Worm (Caenorhabditis elegans): ENCODE results near the gene strm-1.
A peak's percentile ranks its signal among the peaks of the same experiment; 100 is the strongest.

The strm-1 gene

ce11 chrIII:2375918-2376317 is 26.0 kb upstream of the strm-1 start, which contains the start of gene H14E04.2:
TSS of gene H14E04.2 (plus strand) at chrIII:2376193.
- TF ChIP-seq unc-62 (GFP tag; optimal IDR thresholded peaks at IDR 0.05) (no peak), elt-3 (tag; optimal IDR thresholded peaks at IDR 0.05) (no peak), hlh-1 (tag; optimal IDR thresholded peaks at IDR 0.05) (peak; percentile 19), pha-4 (tag; optimal IDR thresholded peaks at IDR 0.05) (peak; percentile 85), snpc-4 (tag; optimal IDR thresholded peaks at IDR 0.05) (no peak), lin-13 (tag; optimal IDR thresholded peaks at IDR 0.05) (peak; percentile 75), mep-1 (tag; optimal IDR thresholded peaks at IDR 0.05) (peak; percentile 81), zip-8 (tag; optimal IDR thresholded peaks at IDR 0.05) (no peak), ces-1 (GFP tag; optimal IDR thresholded peaks at IDR 0.05) (peak; percentile 72), ceh-43 (GFP tag; optimal IDR thresholded peaks at IDR 0.05) (no peak), bed-3 (GFP tag; optimal IDR thresholded peaks at IDR 0.05) (no peak), lsy-2 (tag; optimal IDR thresholded peaks at IDR 0.05) (peak; percentile 24), unc-120 (tag; optimal IDR thresholded peaks at IDR 0.05; ENCODE audit: poor library complexity, severe bottlenecking) (no peak)

- no peak for TF ChIP-seq nhr-12 (tag; optimal IDR thresholded peaks at IDR 0.05)
- no peak for TF ChIP-seq nhr-76 (tag; optimal IDR thresholded peaks at IDR 0.05)
- TF ChIP-seq unc-62 (GFP tag; optimal IDR thresholded peaks at IDR 0.05), result no peak
- no peak for TF ChIP-seq ceh-43 (GFP tag; optimal IDR thresholded peaks at IDR 0.05)
Measured at ce11 chrIII:2384364-2384763, 17.5 kb upstream of the strm-1 start.

DNA sequence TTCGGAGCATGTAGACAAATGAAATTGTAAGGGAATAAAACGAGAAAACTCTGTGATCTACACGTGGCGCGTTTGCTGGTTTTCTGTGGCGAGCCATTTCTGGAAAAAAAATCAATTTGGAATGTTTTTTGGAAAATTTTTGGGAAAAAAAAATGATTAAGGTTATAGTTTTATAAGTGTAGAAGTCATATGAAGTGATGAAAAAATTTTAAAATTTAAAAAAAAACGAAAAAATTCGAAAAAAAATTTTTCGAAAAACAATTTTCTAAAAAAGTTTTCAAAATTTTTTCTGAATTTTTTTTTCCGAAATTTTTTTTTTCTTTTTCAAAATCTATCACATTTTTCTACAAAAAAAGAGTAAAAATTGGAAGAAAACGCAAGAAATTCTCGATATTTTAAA is 15.4 kb upstream of the strm-1 start, which contains the start of gene H14E04.3:
TSS of gene H14E04.3 (minus strand) at position 101 of the 400 bp plus-strand sequence.
- TF ChIP-seq nhr-76 (tag; optimal IDR thresholded peaks at IDR 0.05) (no peak), ham-2 (GFP tag; optimal IDR thresholded peaks at IDR 0.05) (no peak), mls-2 (tag; optimal IDR thresholded peaks at IDR 0.05) (no peak), ces-1 (GFP tag; optimal IDR thresholded peaks at IDR 0.05) (no peak), lsy-2 (tag; optimal IDR thresholded peaks at IDR 0.05) (no peak), cnd-1 (tag; optimal IDR thresholded peaks at IDR 0.05) (no peak), nhr-28 (tag; optimal IDR thresholded peaks at IDR 0.05) (no peak), snpc-4 (tag; optimal IDR thresholded peaks at IDR 0.05) (no peak), nhr-12 (tag; optimal IDR thresholded peaks at IDR 0.05) (no peak)

DNA sequence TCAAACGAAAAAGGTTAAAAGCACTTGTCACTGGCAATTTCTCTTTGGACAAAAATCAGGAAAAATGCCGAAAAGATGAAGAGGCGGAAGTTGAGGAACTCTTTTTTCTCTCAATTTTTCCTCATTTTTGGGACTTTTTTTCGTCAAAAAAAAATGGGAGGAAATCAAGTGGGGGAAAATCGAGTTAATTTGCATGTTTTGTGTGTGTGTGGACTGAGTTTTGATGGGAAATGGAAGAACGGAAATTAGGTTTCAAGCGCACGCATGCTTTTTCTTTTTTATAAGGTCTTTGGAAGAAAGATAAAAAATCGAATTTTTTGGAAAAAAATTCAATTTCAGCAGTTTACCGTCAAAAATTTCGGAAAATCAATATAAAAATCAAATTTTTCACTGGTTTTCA is 10.2 kb upstream of the strm-1 start:
- no peak for TF ChIP-seq M03D4.4 (tag; optimal IDR thresholded peaks at IDR 0.05)
- peak; percentile 76 for TF ChIP-seq ces-1 (GFP tag; optimal IDR thresholded peaks at IDR 0.05)
- no peak for TF ChIP-seq cnd-1 (tag; optimal IDR thresholded peaks at IDR 0.05)
- TF ChIP-seq lin-32 (GFP tag; optimal IDR thresholded peaks at IDR 0.05), result no peak
- TF ChIP-seq tbx-8 (GFP tag; optimal IDR thresholded peaks at IDR 0.05), result no peak
- no peak for TF ChIP-seq sptf-1 (tag; optimal IDR thresholded peaks at IDR 0.05)

- TF ChIP-seq unc-39 (tag; optimal IDR thresholded peaks at IDR 0.05), result no peak
- TF ChIP-seq lin-13 (tag; optimal IDR thresholded peaks at IDR 0.05), result peak; percentile 9
- TF ChIP-seq lsy-2 (tag; optimal IDR thresholded peaks at IDR 0.05), result peak; percentile 53
Measured at ce11 chrIII:2393666-2394154, 8.2 kb upstream of the strm-1 start.

DNA sequence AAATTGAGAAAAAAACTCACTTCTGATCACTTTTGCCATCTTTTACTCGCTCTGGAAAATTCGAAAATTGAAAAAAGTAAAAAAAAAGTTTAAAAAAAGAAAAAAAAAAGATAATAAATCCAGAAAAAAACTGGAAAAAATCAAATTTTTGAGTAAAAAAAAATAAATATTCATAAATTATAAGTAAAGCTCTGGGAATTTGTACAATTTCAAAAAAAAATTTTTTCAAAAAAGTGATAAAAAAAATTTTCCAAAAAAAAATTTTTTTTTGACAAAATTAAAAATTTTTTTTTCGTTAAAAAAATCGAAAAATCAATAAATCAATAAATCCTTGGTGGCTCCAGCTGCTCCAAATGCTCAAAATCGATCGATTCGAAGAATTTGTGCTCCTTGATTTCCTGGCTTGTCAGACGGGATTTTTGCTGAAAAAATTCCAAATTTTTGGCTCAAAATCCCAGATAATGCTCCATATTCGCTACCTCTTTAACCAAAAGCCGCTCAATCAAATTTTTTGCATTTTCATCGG is 9.1 kb downstream of the strm-1 start, which contains the start of gene mrpl-30:
TSS of gene mrpl-30 (minus strand) at position 51 of the 526 bp plus-strand sequence.
- TF ChIP-seq flh-1 (GFP tag; optimal IDR thresholded peaks at IDR 0.05), result no peak
- no peak for TF ChIP-seq pha-4 (tag; optimal IDR thresholded peaks at IDR 0.05)
- no peak for TF ChIP-seq sem-2 (GFP tag; optimal IDR thresholded peaks at IDR 0.05)
- no peak for TF ChIP-seq elt-3 (tag; optimal IDR thresholded peaks at IDR 0.05)
- no peak for TF ChIP-seq snpc-4 (tag; optimal IDR thresholded peaks at IDR 0.05)
- no peak for TF ChIP-seq hlh-1 (tag; optimal IDR thresholded peaks at IDR 0.05)
- TF ChIP-seq blmp-1 (tag; optimal IDR thresholded peaks at IDR 0.05), result no peak
- no peak for TF ChIP-seq ces-1 (GFP tag; optimal IDR thresholded peaks at IDR 0.05)
- TF ChIP-seq nhr-2 (tag; optimal IDR thresholded peaks at IDR 0.05), result no peak
- TF ChIP-seq elt-1 (tag; optimal IDR thresholded peaks at IDR 0.05; ENCODE audit: borderline replicate concordance, insufficient read depth), result no peak
- TF ChIP-seq cnd-1 (tag; optimal IDR thresholded peaks at IDR 0.05), result no peak
- TF ChIP-seq mep-1 (tag; optimal IDR thresholded peaks at IDR 0.05), result no peak
- no peak for TF ChIP-seq drap-1 (GFP tag; optimal IDR thresholded peaks at IDR 0.05)
- no peak for TF ChIP-seq ceh-83 (GFP tag; optimal IDR thresholded peaks at IDR 0.05)
- TF ChIP-seq nhr-237 (tag; optimal IDR thresholded peaks at IDR 0.05), result no peak

Data from whole organism, mixed stage, embryonic.